Worm (Caenorhabditis elegans): ENCODE data around the gene F18H3.4.

Gene F18H3.4

DNA sequence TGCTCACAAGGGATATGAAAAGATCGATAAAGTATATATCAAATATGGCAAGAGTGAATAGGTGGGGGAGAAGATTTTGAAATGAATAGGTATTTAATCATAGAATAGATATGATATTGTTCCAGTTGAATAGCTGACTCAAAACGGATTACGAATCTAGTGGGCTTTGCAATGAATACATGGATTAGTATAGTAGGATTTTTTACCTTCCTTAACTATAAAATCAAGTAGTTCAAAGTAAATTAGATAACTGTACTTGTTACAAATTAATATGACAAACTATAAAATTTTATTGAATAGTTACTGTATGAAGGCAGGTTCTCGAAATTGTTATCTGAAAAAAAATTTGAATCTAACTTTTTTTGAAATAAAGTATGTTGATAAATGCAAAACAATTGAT lies 22.0 kb downstream of the F18H3.4 start, which contains the start of gene odr-1:
Gene odr-1, minus strand, starts transcription at position 101 of the 400 bp plus-strand sequence.
- no peak for TF ChIP-seq unc-62 (GFP tag; optimal IDR thresholded peaks at IDR 0.05)

- TF ChIP-seq unc-62 (GFP tag; optimal IDR thresholded peaks at IDR 0.05): no peak
These were observed 26.2 kb downstream of the F18H3.4 start for ce11 chrX:13555098-13555497.

- no peak for TF ChIP-seq unc-62 (GFP tag; optimal IDR thresholded peaks at IDR 0.05)
These were observed 27.2 kb downstream of the F18H3.4 start, which contains the start of gene glb-20 for ce11 chrX:13556066-13556465. Gene glb-20 (minus strand): TSS chrX:13556166.

ce11 chrX:13558667-13559066 lies 29.8 kb downstream of the F18H3.4 start:
- TF ChIP-seq unc-62 (GFP tag; optimal IDR thresholded peaks at IDR 0.05): no peak

- TF ChIP-seq unc-62 (GFP tag; optimal IDR thresholded peaks at IDR 0.05): no peak
These were observed 33.1 kb downstream of the F18H3.4 start for ce11 chrX:13561954-13562353.

- TF ChIP-seq unc-62 (GFP tag; optimal IDR thresholded peaks at IDR 0.05): no peak
These were observed 37.5 kb downstream of the F18H3.4 start, which contains the start of gene R01E6.2 for ce11 chrX:13566436-13566835. Gene R01E6.2 (minus strand): TSS chrX:13566536.

- no peak for TF ChIP-seq unc-62 (GFP tag; optimal IDR thresholded peaks at IDR 0.05)
These were observed 41.0 kb downstream of the F18H3.4 start, which contains the start of gene R01E6.7 for ce11 chrX:13569854-13570253. Gene R01E6.7 (minus strand): TSS chrX:13569954.

DNA sequence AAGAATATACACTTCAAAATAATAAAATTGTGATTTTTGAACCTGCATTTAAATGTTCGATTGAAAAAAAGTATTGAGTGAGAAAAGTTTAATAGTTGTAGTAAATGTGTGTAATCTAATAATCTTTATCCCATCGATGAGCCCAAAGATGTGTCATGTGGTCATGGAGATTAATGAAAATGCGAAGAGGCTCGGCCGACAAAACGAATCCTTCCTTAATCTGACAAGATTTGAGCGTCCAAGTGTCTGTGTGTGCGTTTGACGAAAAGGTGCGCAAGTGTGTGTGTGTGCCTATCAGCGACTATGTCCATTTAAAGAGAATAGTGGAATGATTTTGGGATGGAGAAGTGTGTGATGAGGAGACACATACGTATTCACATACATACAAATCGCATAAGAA lies 45.1 kb downstream of the F18H3.4 start:
- TF ChIP-seq unc-62 (GFP tag; optimal IDR thresholded peaks at IDR 0.05): no peak

ce11 chrX:13578483-13578882 lies 49.6 kb downstream of the F18H3.4 start, which contains the start of gene F54B11.11:
Gene F54B11.11 (plus strand): TSS chrX:13578783.
- no peak for TF ChIP-seq unc-62 (GFP tag; optimal IDR thresholded peaks at IDR 0.05)
